Fruit fly (Drosophila melanogaster) whole organism, prepupa: ENCODE results near the gene CG33796.

Experiments
- Blimp-1 ChIP-seq: fragments of 200-800 bp; sonication (Bioruptor generic); optimal IDR thresholded peaks from 3 replicates; lab custom pipeline; 2017; ENCODE audit warnings: missing biosample characterization, missing genetic modification characterization, mild to moderate bottlenecking, moderate library complexity, missing genetic modification reagents
- CG11762 ChIP-seq: fragments of 200-800 bp; sonication (Bioruptor generic); optimal IDR thresholded peaks from 3 replicates; lab custom pipeline; 2016; ENCODE audit warnings: missing biosample characterization, missing genetic modification characterization; ENCODE audit not compliant: insufficient read depth
- CG11902 ChIP-seq: fragments of 200-800 bp; sonication (Bioruptor generic); optimal IDR thresholded peaks from 3 replicates; lab custom pipeline; 2016; ENCODE audit warnings: missing biosample characterization, missing genetic modification characterization
- CG4318 ChIP-seq: fragments of 200-800 bp; sonication (Bioruptor generic); optimal IDR thresholded peaks from 3 replicates; lab custom pipeline; 2017; ENCODE audit warnings: missing biosample characterization, mild to moderate bottlenecking, missing genetic modification characterization
- CG6792 ChIP-seq: fragments of 200-800 bp; sonication (Bioruptor generic); optimal IDR thresholded peaks from 3 replicates; lab custom pipeline; 2016; ENCODE audit warnings: missing biosample characterization, missing genetic modification characterization
- CG6808 ChIP-seq: fragments of 200-800 bp; sonication (Bioruptor generic); optimal IDR thresholded peaks from 3 replicates; lab custom pipeline; 2017; ENCODE audit warnings: missing biosample characterization, missing genetic modification characterization, mild to moderate bottlenecking, moderate library complexity, missing genetic modification reagents
- Gug ChIP-seq: fragments of 200-800 bp; sonication (Bioruptor generic); IDR thresholded peaks from 2 replicates; pipeline ENCODE4 v1.3.6; 2022; ENCODE audit warnings: missing biosample characterization, missing genetic modification characterization
- OdsH ChIP-seq: fragments of 200-800 bp; sonication (Bioruptor generic); optimal IDR thresholded peaks from 3 replicates; lab custom pipeline; 2016; ENCODE audit warnings: missing biosample characterization, missing genetic modification characterization
- Smox ChIP-seq: fragments of 200-800 bp; sonication (Bioruptor generic); optimal IDR thresholded peaks from 3 replicates; lab custom pipeline; 2016; ENCODE audit warnings: missing biosample characterization, missing genetic modification characterization
- lz ChIP-seq: fragments of 200-800 bp; sonication (Bioruptor generic); optimal IDR thresholded peaks from 3 replicates; lab custom pipeline; 2016; ENCODE audit warnings: missing biosample characterization, missing genetic modification characterization
- pdm3 ChIP-seq: fragments of 200-800 bp; sonication (Bioruptor generic); optimal IDR thresholded peaks from 3 replicates; lab custom pipeline; 2016; ENCODE audit warnings: missing biosample characterization, missing genetic modification characterization
- salr ChIP-seq, 2 experiments: fragments of 200-800 bp; sonication (Bioruptor generic); optimal IDR thresholded peaks; 3 replicates each; lab custom pipeline; 2016 to 2018; ENCODE audit warnings: missing biosample characterization in 2 of 2, missing genetic modification characterization in 2 of 2, mild to moderate bottlenecking in 1 of 2
- topi ChIP-seq: fragments of 200-800 bp; sonication (Bioruptor generic); optimal IDR thresholded peaks from 3 replicates; lab custom pipeline; 2016; ENCODE audit warnings: missing biosample characterization, missing genetic modification characterization

DNA sequence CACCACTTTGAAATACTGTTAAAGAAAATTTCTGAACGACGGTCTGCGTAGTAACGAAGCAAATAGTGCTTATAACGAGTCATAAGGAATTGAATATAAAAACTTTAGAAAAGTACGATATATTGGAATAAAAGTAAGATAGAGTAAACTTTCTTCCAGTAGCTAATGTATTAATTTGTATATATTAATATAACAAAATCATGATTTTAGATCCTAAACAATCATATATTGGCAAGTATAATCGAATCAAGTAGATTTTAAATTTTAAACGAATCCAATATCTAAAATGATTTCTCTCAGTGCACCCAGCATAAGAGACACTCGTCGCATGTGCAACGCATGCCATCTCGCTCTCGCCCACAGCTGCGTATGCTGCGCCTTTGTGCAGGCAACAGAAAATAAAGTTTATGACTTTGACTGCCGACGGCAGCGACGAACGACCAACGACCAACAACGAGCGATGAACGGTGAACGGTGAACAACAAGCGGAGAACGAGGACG, 11.5 kb upstream of the CG33796 start:
- TF ChIP-seq CG4318 (GFP tag; lab: Kevin White, UChicago) (peak; percentile 48), pdm3 (peak; percentile 46), CG11762 (peak; percentile 52), CG11902 (peak; percentile 64), lz (GFP tag; lab: Kevin White, UChicago) (peak; percentile 56), CG6792 (peak; percentile 48), topi (GFP tag; lab: Kevin White, UChicago) (peak; percentile 71), CG6808 (peak; percentile 87), salr (GFP tag; optimal IDR thresholded peaks at IDR 0.05; lab: Kevin White, UChicago) (peak; percentile 15 to 65), Smox (GFP tag; lab: Kevin White, UChicago) (peak; percentile 52), Blimp-1 (peak; percentile 50), OdsH (GFP tag; lab: Kevin White, UChicago) (peak; percentile 72), Gug (peak; percentile 57)
